Worm (Caenorhabditis elegans) whole organism, L1 larva: Measurements from ENCODE around the gene exc-15.
A peak's percentile ranks its signal among the peaks of the same experiment; 100 is the strongest.

ENCODE experiments used
- C04F5.9 ChIP-seq: sonication (generic microtip); optimal IDR thresholded peaks from 2 replicates; lab custom pipeline; 2016; ENCODE audit warnings: missing genetic modification characterization, missing compliant biosample characterization
- C16A3.4 ChIP-seq: fragments of 150-350 bp; optimal IDR thresholded peaks from 2 replicates; lab custom pipeline; 2014; ENCODE audit warnings: missing biosample characterization, missing genetic modification characterization
- Y116A8C.19 ChIP-seq: sonication (generic microtip); optimal IDR thresholded peaks from 2 replicates; lab custom pipeline; 2016; ENCODE audit warnings: missing compliant biosample characterization, missing genetic modification characterization, borderline replicate concordance
- aha-1 ChIP-seq: fragments of 150-350 bp; optimal IDR thresholded peaks from 2 replicates; lab custom pipeline; 2014; ENCODE audit warnings: missing biosample characterization, missing genetic modification characterization
- blmp-1 ChIP-seq: fragments of 150-350 bp; optimal IDR thresholded peaks from 2 replicates; lab custom pipeline; 2014; ENCODE audit warnings: missing biosample characterization, missing genetic modification characterization
- ceh-63 ChIP-seq: fragments of 200-800 bp; sonication (Bioruptor generic); optimal IDR thresholded peaks from 2 replicates; lab custom pipeline; 2018; ENCODE audit warnings: mild to moderate bottlenecking, missing genetic modification characterization, missing compliant biosample characterization
- ces-1 ChIP-seq: fragments of 150-350 bp; optimal IDR thresholded peaks from 2 replicates; lab custom pipeline; 2014; ENCODE audit warnings: missing biosample characterization, missing genetic modification reagents, missing genetic modification characterization
- dpl-1 ChIP-seq, 3 experiments: fragments of 150-350 bp in 2 of 3; sonication (generic microtip) in 1 of 3; optimal IDR thresholded peaks; 2 replicates each; lab custom pipeline; 2014 to 2017; ENCODE audit warnings: missing biosample characterization in 3 of 3, missing genetic modification characterization in 3 of 3, missing genetic modification reagents in 3 of 3
- efl-1 ChIP-seq, 4 experiments: fragments of 150-350 bp; optimal IDR thresholded peaks in 3 of 4; peaks in 1 of 4; 1 replicate in 1 of 4; 2 replicates in 3 of 4; lab custom pipeline; 2014; ENCODE audit warnings: missing biosample characterization in 2 of 4, missing genetic modification characterization in 2 of 4, missing genetic modification reagents in 2 of 4
- efl-3 ChIP-seq: fragments of 200-800 bp; sonication (Bioruptor generic); optimal IDR thresholded peaks from 2 replicates; lab custom pipeline; 2018; ENCODE audit warnings: mild to moderate bottlenecking, missing genetic modification characterization, missing compliant biosample characterization
- elt-3 ChIP-seq, 6 experiments: fragments of 150-350 bp in 1 of 6; sonication (generic microtip); optimal IDR thresholded peaks; 2 replicates each; lab custom pipeline; 2017 to 2018; ENCODE audit warnings: missing biosample characterization in 6 of 6, missing genetic modification characterization in 6 of 6, inconsistent platforms in 1 of 6
- fkh-10 ChIP-seq: sonication (generic microtip); optimal IDR thresholded peaks from 2 replicates; lab custom pipeline; 2017; ENCODE audit warnings: missing biosample characterization, missing genetic modification reagents, missing genetic modification characterization
- fkh-4 ChIP-seq: sonication (generic microtip); optimal IDR thresholded peaks from 2 replicates; lab custom pipeline; 2016; ENCODE audit warnings: missing compliant biosample characterization, missing genetic modification characterization, borderline replicate concordance
- fos-1 ChIP-seq: fragments of 150-350 bp; optimal IDR thresholded peaks from 2 replicates; lab custom pipeline; 2014; ENCODE audit warnings: missing biosample characterization, missing genetic modification characterization
- grh-1 ChIP-seq: fragments of 200-800 bp; sonication (Bioruptor generic); IDR thresholded peaks from 2 replicates; pipeline ENCODE4 v1.3.6; 2022; ENCODE audit warnings: missing genetic modification reagents, missing genetic modification characterization, missing compliant biosample characterization
- hlh-17 ChIP-seq: fragments of 200-800 bp; sonication (Bioruptor generic); optimal IDR thresholded peaks from 2 replicates; lab custom pipeline; 2018; ENCODE audit warnings: missing genetic modification characterization, mild to moderate bottlenecking, missing compliant biosample characterization, moderate library complexity, borderline replicate concordance
- isw-1 ChIP-seq: fragments of 200-800 bp; sonication (Bioruptor generic); IDR thresholded peaks from 2 replicates; pipeline ENCODE4 v1.3.6; 2022; ENCODE audit warnings: missing genetic modification characterization, missing compliant biosample characterization
- jun-1 ChIP-seq: fragments of 150-350 bp; optimal IDR thresholded peaks from 2 replicates; lab custom pipeline; 2014; ENCODE audit warnings: missing biosample characterization, missing genetic modification reagents, missing genetic modification characterization
- lin-13 ChIP-seq: fragments of 150-350 bp; optimal IDR thresholded peaks from 2 replicates; lab custom pipeline; 2014; ENCODE audit warnings: missing biosample characterization, missing genetic modification reagents, missing genetic modification characterization
- lin-35 ChIP-seq, 2 experiments: fragments of 150-350 bp; optimal IDR thresholded peaks; 2 replicates each; lab custom pipeline; 2014; ENCODE audit warnings: missing biosample characterization in 2 of 2, missing genetic modification characterization in 2 of 2, missing genetic modification reagents in 2 of 2
- lir-3 ChIP-seq: sonication (generic microtip); optimal IDR thresholded peaks from 2 replicates; lab custom pipeline; 2016; ENCODE audit warnings: mild to moderate bottlenecking, missing genetic modification characterization, moderate library complexity, missing compliant biosample characterization; ENCODE audit not compliant: poor library complexity
- mab-9 ChIP-seq: fragments of 200-800 bp; sonication (Bioruptor generic); IDR thresholded peaks from 2 replicates; pipeline ENCODE4 v1.3.6; 2022; ENCODE audit warnings: missing genetic modification reagents, missing genetic modification characterization, missing compliant biosample characterization
- mdl-1 ChIP-seq, 2 experiments: fragments of 150-350 bp; optimal IDR thresholded peaks; 2 replicates each; lab custom pipeline; 2014 to 2017; ENCODE audit warnings: missing biosample characterization in 2 of 2, missing genetic modification characterization in 2 of 2, inconsistent platforms in 1 of 2
- nhr-12 ChIP-seq: sonication (generic microtip); optimal IDR thresholded peaks from 2 replicates; lab custom pipeline; 2017; ENCODE audit warnings: missing biosample characterization, missing genetic modification characterization
- nhr-19 ChIP-seq: fragments of 200-800 bp; sonication (Bioruptor generic); conservative IDR thresholded peaks from 2 replicates; pipeline ENCODE4 v1.3.6; 2022; ENCODE audit warnings: missing genetic modification characterization, missing compliant biosample characterization
- nhr-28 ChIP-seq: fragments of 150-350 bp; optimal IDR thresholded peaks from 2 replicates; lab custom pipeline; 2014; ENCODE audit warnings: missing biosample characterization, missing genetic modification characterization
- nhr-47 ChIP-seq: sonication (generic microtip); optimal IDR thresholded peaks from 2 replicates; lab custom pipeline; 2016; ENCODE audit warnings: mild to moderate bottlenecking, missing genetic modification characterization, moderate library complexity, missing compliant biosample characterization
- nhr-76 ChIP-seq: sonication (generic microtip); optimal IDR thresholded peaks from 2 replicates; lab custom pipeline; 2017; ENCODE audit warnings: missing biosample characterization, missing genetic modification characterization
- nhr-77 ChIP-seq: fragments of 150-350 bp; optimal IDR thresholded peaks from 2 replicates; lab custom pipeline; 2014; ENCODE audit warnings: missing biosample characterization, missing genetic modification characterization
- nhr-85 ChIP-seq: sonication (generic microtip); peaks from one replicate; lab custom pipeline; 2016; ENCODE audit warnings: missing genetic modification characterization, inconsistent platforms, missing compliant biosample characterization
- skn-1 ChIP-seq: fragments of 150-350 bp; optimal IDR thresholded peaks from 2 replicates; lab custom pipeline; 2014; ENCODE audit warnings: missing biosample characterization, missing genetic modification characterization
- snpc-4 ChIP-seq: fragments of 150-350 bp; optimal IDR thresholded peaks from 2 replicates; lab custom pipeline; 2014; ENCODE audit warnings: missing biosample characterization, missing genetic modification characterization
- tbx-2 ChIP-seq: sonication (generic microtip); optimal IDR thresholded peaks from 2 replicates; lab custom pipeline; 2016; ENCODE audit warnings: missing genetic modification characterization, missing compliant biosample characterization
- unc-130 ChIP-seq: fragments of 150-350 bp; optimal IDR thresholded peaks from 2 replicates; lab custom pipeline; 2017; ENCODE audit warnings: missing biosample characterization, missing genetic modification characterization, inconsistent platforms
- unc-30 ChIP-seq: sonication (generic microtip); optimal IDR thresholded peaks from 2 replicates; lab custom pipeline; 2017; ENCODE audit warnings: missing biosample characterization, missing genetic modification characterization
- unc-62 ChIP-seq: fragments of 150-350 bp; optimal IDR thresholded peaks from 2 replicates; lab custom pipeline; 2014; ENCODE audit warnings: missing biosample characterization, missing genetic modification reagents, missing genetic modification characterization
- unc-86 ChIP-seq: sonication (generic microtip); optimal IDR thresholded peaks from 2 replicates; lab custom pipeline; 2016; ENCODE audit warnings: missing genetic modification characterization, missing compliant biosample characterization
- unc-98 ChIP-seq: fragments of 200-800 bp; sonication (Bioruptor generic); IDR thresholded peaks from 2 replicates; pipeline ENCODE4 v1.3.6; 2022; ENCODE audit warnings: missing genetic modification characterization, missing compliant biosample characterization
- vab-15 ChIP-seq: sonication (generic microtip); optimal IDR thresholded peaks from 2 replicates; lab custom pipeline; 2017; ENCODE audit warnings: missing genotype, mild to moderate bottlenecking, missing genetic modification characterization, missing compliant biosample characterization
- zag-1 ChIP-seq: fragments of 150-350 bp; optimal IDR thresholded peaks from 2 replicates; lab custom pipeline; 2014; ENCODE audit warnings: missing biosample characterization, missing genetic modification characterization
- zip-4 ChIP-seq: fragments of 200-800 bp; sonication (Bioruptor generic); optimal IDR thresholded peaks from 2 replicates; lab custom pipeline; 2018; ENCODE audit warnings: mild to moderate bottlenecking, missing genetic modification characterization, moderate library complexity, missing compliant biosample characterization

Gene exc-15

DNA sequence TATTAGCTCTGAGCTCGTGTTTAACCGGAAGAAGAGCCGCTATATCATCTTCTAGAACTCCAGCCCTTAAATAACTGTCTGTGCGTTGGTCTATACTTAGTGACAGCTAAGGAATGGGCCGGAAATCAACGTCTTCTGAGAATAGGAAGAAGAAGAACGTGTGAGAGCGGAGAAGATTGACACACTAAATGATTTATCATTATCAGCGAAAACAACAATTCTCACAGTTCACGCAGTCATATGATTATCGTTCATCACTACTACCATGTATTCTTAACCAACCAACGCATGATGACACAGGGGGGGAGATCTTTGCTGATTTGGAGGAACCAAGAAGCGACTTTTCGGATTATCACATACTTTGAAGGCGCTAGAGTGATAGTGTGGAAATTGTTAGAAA is 41.1 kb downstream of the exc-15 start:
- TF ChIP-seq aha-1 (tag; lab: Kevin White, UChicago), result no peak
- no peak for TF ChIP-seq nhr-28 (tag; lab: Kevin White, UChicago)
- no peak for TF ChIP-seq lin-13 (GFP tag; lab: Kevin White, UChicago)
- peak in 1 of 2 experiments; percentile 39 for TF ChIP-seq mdl-1 (tag; optimal IDR thresholded peaks at IDR 0.05; lab: Kevin White, UChicago)
- TF ChIP-seq jun-1, result no peak
- no peak for TF ChIP-seq unc-98 (GFP tag; lab: Robert Waterston, UW)
- no peak for TF ChIP-seq unc-30 (tag; lab: Kevin White, UChicago)
- no peak for TF ChIP-seq zip-4 (GFP tag; lab: Kevin White, UChicago)
- TF ChIP-seq tbx-2, result peak; percentile 17
- no peak for TF ChIP-seq lir-3 (tag; lab: Kevin White, UChicago)
- TF ChIP-seq vab-15 (tag; lab: Kevin White, UChicago), result no peak
- TF ChIP-seq nhr-77 (tag; lab: Kevin White, UChicago), result no peak
- no peak for TF ChIP-seq fkh-4 (tag; lab: Kevin White, UChicago)
- no peak for TF ChIP-seq C16A3.4
- TF ChIP-seq nhr-19, result no peak
- no peak for TF ChIP-seq zag-1 (tag; lab: Kevin White, UChicago)
- TF ChIP-seq unc-86 (tag; lab: Kevin White, UChicago), result no peak
- TF ChIP-seq unc-62 (GFP tag; lab: Kevin White, UChicago), result no peak
- TF ChIP-seq nhr-47, result no peak
- TF ChIP-seq snpc-4 (tag; lab: Kevin White, UChicago), result no peak
- TF ChIP-seq lin-35 (GFP tag; optimal IDR thresholded peaks at IDR 0.05; lab: Kevin White, UChicago), result peak in 1 of 2 experiments; percentile 37
- peak in 1 of 6 experiments; percentile 80 for TF ChIP-seq elt-3 (tag; optimal IDR thresholded peaks at IDR 0.05; lab: Kevin White, UChicago)
- TF ChIP-seq efl-1 (optimal IDR thresholded peaks at IDR 0.05; lab: Kevin White, UChicago), result no peak
- peak in 1 of 2 experiments; percentile 68 for TF ChIP-seq efl-1 (GFP tag; optimal IDR thresholded peaks at IDR 0.05 in 1 of 2; lab: Kevin White, UChicago)
- TF ChIP-seq ceh-63 (GFP tag; lab: Kevin White, UChicago), result no peak
- no peak for TF ChIP-seq dpl-1 (GFP tag; optimal IDR thresholded peaks at IDR 0.05; lab: Kevin White, UChicago)
- no peak for TF ChIP-seq mab-9 (GFP tag; lab: Robert Waterston, UW)
- TF ChIP-seq unc-130, result no peak
- no peak for TF ChIP-seq fkh-10 (GFP tag; lab: Kevin White, UChicago)
- no peak for TF ChIP-seq ces-1 (GFP tag; lab: Kevin White, UChicago)
- TF ChIP-seq Y116A8C.19, result no peak
- no peak for TF ChIP-seq grh-1 (GFP tag; lab: Robert Waterston, UW)
- TF ChIP-seq blmp-1 (tag; lab: Kevin White, UChicago), result peak; percentile 85
- no peak for TF ChIP-seq fos-1 (tag; lab: Kevin White, UChicago)
- peak; percentile 64 for TF ChIP-seq nhr-85
- TF ChIP-seq, all 84 proteins: peak for 7

DNA sequence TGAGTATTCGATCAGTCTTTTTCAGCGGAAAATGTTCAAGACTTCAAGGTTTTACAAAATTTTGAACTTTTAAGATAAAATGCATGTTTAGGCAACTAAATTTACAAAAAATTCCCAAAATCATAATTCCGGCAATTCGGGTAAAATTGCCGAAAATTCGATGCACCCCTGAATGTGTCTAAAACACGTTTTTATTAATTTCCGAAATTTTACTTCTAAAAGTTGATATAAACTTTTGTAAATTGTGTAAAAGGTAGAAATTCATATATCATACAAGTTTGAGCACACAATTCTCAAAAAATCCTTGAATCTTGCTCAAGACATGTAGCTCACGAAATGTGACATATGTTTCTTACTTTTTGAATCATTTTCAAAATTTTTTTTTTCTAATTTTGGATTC is 41.8 kb downstream of the exc-15 start:
- TF ChIP-seq C04F5.9 (tag; lab: Kevin White, UChicago) (no peak), nhr-19 (no peak), hlh-17 (GFP tag; lab: Kevin White, UChicago) (no peak), efl-1 (optimal IDR thresholded peaks at IDR 0.05; lab: Kevin White, UChicago) (no peak), efl-1 (GFP tag; optimal IDR thresholded peaks at IDR 0.05 in 1 of 2; lab: Kevin White, UChicago) (peak in 1 of 2 experiments; percentile 91), nhr-76 (tag; lab: Kevin White, UChicago) (no peak), efl-3 (no peak), skn-1 (no peak)

DNA sequence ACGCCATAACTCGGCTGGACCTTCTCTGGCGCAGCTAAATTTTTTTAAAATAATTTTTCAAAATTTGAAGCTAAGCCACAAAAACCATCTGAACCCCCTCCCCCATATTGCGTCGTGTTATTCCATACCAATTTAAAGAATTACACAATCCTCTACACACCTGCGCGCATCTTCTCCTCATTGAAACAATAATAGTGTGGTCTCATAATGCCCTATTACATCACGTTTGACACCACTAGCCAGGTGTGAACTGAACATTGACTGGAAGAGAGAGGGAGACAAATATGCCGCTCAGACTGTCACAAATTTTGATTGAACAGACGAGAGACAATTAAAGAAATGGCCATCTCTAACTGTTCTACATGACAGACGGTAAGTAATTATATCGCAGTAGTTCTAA is 42.3 kb downstream of the exc-15 start:
- TF ChIP-seq nhr-85 (no peak), grh-1 (GFP tag; lab: Robert Waterston, UW) (no peak), unc-130 (no peak), isw-1 (GFP tag; lab: Robert Waterston, UW) (no peak), nhr-12 (tag; lab: Kevin White, UChicago) (no peak)
